Worm (Caenorhabditis elegans) whole organism, L4 larva: ENCODE results near the gene H37A05.2.

Experiments used
- ama-1 ChIP-seq: fragments of 150-350 bp; optimal IDR thresholded peaks from 2 replicates; lab custom pipeline; 2014; ENCODE audit warnings: inconsistent platforms, mixed read lengths
- ces-1 ChIP-seq: fragments of 150-350 bp; sonication (generic microtip); optimal IDR thresholded peaks from 4 replicates; lab custom pipeline; 2014; ENCODE audit warnings: missing biosample characterization, missing genetic modification reagents, missing genetic modification characterization
- lin-15B ChIP-seq: fragments of 150-350 bp; sonication (generic microtip); optimal IDR thresholded peaks from 3 replicates; lab custom pipeline; 2014; ENCODE audit warnings: missing biosample characterization, missing genetic modification characterization
- lin-39 ChIP-seq: fragments of 150-350 bp; optimal IDR thresholded peaks from 2 replicates; lab custom pipeline; 2014; ENCODE audit warnings: missing biosample characterization, missing genetic modification reagents, missing genetic modification characterization
- nhr-10 ChIP-seq: fragments of 150-350 bp; optimal IDR thresholded peaks from 2 replicates; lab custom pipeline; 2014; ENCODE audit warnings: missing biosample characterization, missing genetic modification characterization

ce11 chrV:13660660-13661325 lies 26.7 kb upstream of the H37A05.2 start, which contains the start of gene letm-1:
- TF ChIP-seq ces-1 (no peak), nhr-10 (tag; lab: Kevin White, UChicago) (no peak), ama-1 (no peak), lin-15B (tag; lab: Kevin White, UChicago) (no peak), lin-39 (tag; lab: Kevin White, UChicago) (no peak)
